Fruit fly (Drosophila melanogaster) whole organism, embryonic: ENCODE measurements around the gene Oscillin.

ENCODE experiments used
- Abd-B ChIP-seq: fragments of 200-800 bp; sonication (Bioruptor generic); optimal IDR thresholded peaks from 2 replicates; lab custom pipeline; 2018; ENCODE audit warnings: missing biosample characterization, mild to moderate bottlenecking, missing genetic modification characterization, moderate library complexity
- Antp ChIP-seq: fragments of 200-800 bp; sonication (Bioruptor generic); optimal IDR thresholded peaks from 3 replicates; lab custom pipeline; 2016; ENCODE audit warnings: missing biosample characterization, missing genetic modification characterization
- Bgb ChIP-seq: fragments of 200-800 bp; sonication (Bioruptor generic); IDR thresholded peaks from 2 replicates; pipeline ENCODE4 v1.3.6; 2022; ENCODE audit warnings: missing biosample characterization, missing genetic modification characterization; ENCODE audit not compliant: partially characterized antibody
- CG10147 ChIP-seq: fragments of 200-800 bp; sonication (Bioruptor generic); optimal IDR thresholded peaks from 2 replicates; lab custom pipeline; 2019; ENCODE audit warnings: missing biosample characterization, mild to moderate bottlenecking, missing genetic modification characterization, moderate library complexity
- CG10654 ChIP-seq: fragments of 200-800 bp; sonication (Bioruptor generic); optimal IDR thresholded peaks from 2 replicates; lab custom pipeline; 2016; ENCODE audit warnings: missing biosample characterization, missing genetic modification characterization
- CG12299 ChIP-seq: fragments of 200-800 bp; sonication (Bioruptor generic); optimal IDR thresholded peaks from 2 replicates; lab custom pipeline; 2018; ENCODE audit warnings: missing biosample characterization, mild to moderate bottlenecking, missing genetic modification characterization
- CG13424 ChIP-seq: fragments of 200-800 bp; sonication (Bioruptor generic); optimal IDR thresholded peaks from 2 replicates; lab custom pipeline; 2019; ENCODE audit warnings: missing biosample characterization, mild to moderate bottlenecking, missing genetic modification characterization, moderate library complexity
- CG13775 ChIP-seq: fragments of 200-800 bp; sonication (Bioruptor generic); optimal IDR thresholded peaks from 3 replicates; lab custom pipeline; 2017; ENCODE audit warnings: missing biosample characterization, mild to moderate bottlenecking, missing genetic modification characterization
- CG15601 ChIP-seq: fragments of 200-800 bp; sonication (Bioruptor generic); optimal IDR thresholded peaks from 3 replicates; lab custom pipeline; 2019; ENCODE audit warnings: missing biosample characterization, mild to moderate bottlenecking, missing genetic modification characterization, moderate library complexity
- CG1792 ChIP-seq: fragments of 200-800 bp; sonication (Bioruptor generic); optimal IDR thresholded peaks from 2 replicates; lab custom pipeline; 2016; ENCODE audit warnings: missing biosample characterization, missing genetic modification characterization
- CG18599 ChIP-seq: fragments of 200-800 bp; sonication (Bioruptor generic); optimal IDR thresholded peaks from 3 replicates; lab custom pipeline; 2017; ENCODE audit warnings: missing biosample characterization, missing genetic modification characterization, mild to moderate bottlenecking, moderate library complexity, missing genetic modification reagents
- CG2116 ChIP-seq: fragments of 200-800 bp; sonication (Bioruptor generic); optimal IDR thresholded peaks from 3 replicates; lab custom pipeline; 2018; ENCODE audit warnings: missing biosample characterization, mild to moderate bottlenecking, missing genetic modification characterization
- CG2889 ChIP-seq: fragments of 200-800 bp; sonication (Bioruptor generic); IDR thresholded peaks from 3 replicates; pipeline ENCODE4 v1.3.6; 2022; ENCODE audit warnings: missing biosample characterization, missing genetic modification characterization
- CG4328 ChIP-seq: fragments of 200-800 bp; sonication (Bioruptor generic); optimal IDR thresholded peaks from 3 replicates; lab custom pipeline; 2017; ENCODE audit warnings: missing biosample characterization, missing genetic modification reagents, missing genetic modification characterization
- CG4360 ChIP-seq: fragments of 200-800 bp; sonication (Bioruptor generic); IDR thresholded peaks from 2 replicates; pipeline ENCODE4 v1.3.6; 2022; ENCODE audit warnings: missing biosample characterization, missing genetic modification characterization
- CG4424 ChIP-seq: fragments of 200-800 bp; sonication (Bioruptor generic); optimal IDR thresholded peaks from 3 replicates; lab custom pipeline; 2016; ENCODE audit warnings: missing biosample characterization, missing genetic modification characterization
- CG6254 ChIP-seq: fragments of 200-800 bp; sonication (Bioruptor generic); optimal IDR thresholded peaks from 3 replicates; lab custom pipeline; 2017; ENCODE audit warnings: mild to moderate bottlenecking, missing biosample characterization, missing genetic modification reagents, missing genetic modification characterization
- CG7839 ChIP-seq: fragments of 200-800 bp; sonication (Bioruptor generic); optimal IDR thresholded peaks from 3 replicates; lab custom pipeline; 2018; ENCODE audit warnings: missing biosample characterization, mild to moderate bottlenecking, missing genetic modification characterization, moderate library complexity
- CG9437 ChIP-seq: fragments of 200-800 bp; sonication (Bioruptor generic); optimal IDR thresholded peaks from 2 replicates; lab custom pipeline; 2018; ENCODE audit warnings: missing biosample characterization, mild to moderate bottlenecking, missing genetic modification characterization
- CG9817 ChIP-seq: fragments of 200-800 bp; sonication (Bioruptor generic); optimal IDR thresholded peaks from 2 replicates; lab custom pipeline; 2018; ENCODE audit warnings: missing biosample characterization, mild to moderate bottlenecking, missing genetic modification characterization, moderate library complexity
- D ChIP-seq, 2 experiments: fragments of 200-800 bp in 1 of 2; fragments of >200 bp in 1 of 2; sonication (Bioruptor generic) in 1 of 2; optimal IDR thresholded peaks; 2 replicates in 1 of 2; 3 replicates in 1 of 2; lab custom pipeline; 2017; ENCODE audit warnings: mild to moderate bottlenecking in 1 of 2, missing biosample characterization in 1 of 2, missing genetic modification characterization in 1 of 2, missing genetic modification reagents in 1 of 2
- Dbx ChIP-seq: fragments of 200-800 bp; sonication (Bioruptor generic); IDR thresholded peaks from 3 replicates; pipeline ENCODE4 v1.3.6; 2022; ENCODE audit warnings: missing biosample characterization, missing genetic modification characterization
- Dp ChIP-seq: fragments of 200-800 bp; sonication (Bioruptor generic); optimal IDR thresholded peaks from 2 replicates; lab custom pipeline; 2018; ENCODE audit warnings: missing biosample characterization, mild to moderate bottlenecking, missing genetic modification characterization, moderate library complexity
- Dref ChIP-seq: fragments of 200-800 bp; sonication (Bioruptor generic); IDR thresholded peaks from 2 replicates; pipeline ENCODE4 v1.3.6; 2022; ENCODE audit warnings: missing biosample characterization, missing genetic modification characterization
- Fer2 ChIP-seq: fragments of 200-800 bp; sonication (Bioruptor generic); optimal IDR thresholded peaks from 2 replicates; lab custom pipeline; 2018; ENCODE audit warnings: missing biosample characterization, mild to moderate bottlenecking, missing genetic modification characterization, moderate library complexity
- Hmr ChIP-seq: fragments of 200-800 bp; sonication (Bioruptor generic); optimal IDR thresholded peaks from 3 replicates; lab custom pipeline; 2017; ENCODE audit warnings: mild to moderate bottlenecking, missing biosample characterization, missing genetic modification reagents, missing genetic modification characterization
- Kr ChIP-seq: fragments of 200-800 bp; sonication (Bioruptor generic); optimal IDR thresholded peaks from 2 replicates; lab custom pipeline; 2017; ENCODE audit warnings: missing biosample characterization, mild to moderate bottlenecking, missing genetic modification characterization
- Nf-YB ChIP-seq: fragments of 200-800 bp; sonication (Bioruptor generic); optimal IDR thresholded peaks from 3 replicates; lab custom pipeline; 2019; ENCODE audit warnings: missing biosample characterization, mild to moderate bottlenecking, missing genetic modification characterization, moderate library complexity
- Six4 ChIP-seq: fragments of 200-800 bp; sonication (Bioruptor generic); optimal IDR thresholded peaks from 2 replicates; lab custom pipeline; 2016; ENCODE audit warnings: missing biosample characterization, missing genetic modification characterization
- Sox102F ChIP-seq: fragments of 200-800 bp; sonication (Bioruptor generic); optimal IDR thresholded peaks from 2 replicates; lab custom pipeline; 2018; ENCODE audit warnings: missing biosample characterization, mild to moderate bottlenecking, missing genetic modification characterization, moderate library complexity
- Sry-δ ChIP-seq: fragments of 200-800 bp; sonication (Bioruptor generic); optimal IDR thresholded peaks from 2 replicates; lab custom pipeline; 2016; ENCODE audit warnings: missing biosample characterization, missing genetic modification characterization
- abd-A ChIP-seq: fragments of 200-800 bp; sonication (Bioruptor generic); optimal IDR thresholded peaks from 3 replicates; lab custom pipeline; 2019; ENCODE audit warnings: missing biosample characterization, mild to moderate bottlenecking, missing genetic modification characterization, moderate library complexity
- bcd ChIP-seq: fragments of 200-800 bp; sonication (Bioruptor generic); optimal IDR thresholded peaks from 2 replicates; lab custom pipeline; 2017; ENCODE audit warnings: missing biosample characterization, mild to moderate bottlenecking, missing genetic modification characterization
- bsh ChIP-seq, 2 experiments: fragments of 200-800 bp; sonication (Bioruptor generic); optimal IDR thresholded peaks; 2 replicates each; lab custom pipeline; 2017 to 2018; ENCODE audit warnings: mild to moderate bottlenecking in 2 of 2, missing biosample characterization in 2 of 2, missing genetic modification characterization in 2 of 2, moderate library complexity in 1 of 2
- dati ChIP-seq: fragments of 200-800 bp; sonication (Bioruptor generic); IDR thresholded peaks from 2 replicates; pipeline ENCODE4 v1.3.6; 2022; ENCODE audit warnings: missing biosample characterization, missing genetic modification characterization
- fu2 ChIP-seq: fragments of 200-800 bp; sonication (Bioruptor generic); optimal IDR thresholded peaks from 2 replicates; lab custom pipeline; 2016; ENCODE audit warnings: missing biosample characterization, missing genetic modification characterization
- gsb-n ChIP-seq: fragments of 200-800 bp; sonication (Bioruptor generic); optimal IDR thresholded peaks from 3 replicates; lab custom pipeline; 2018; ENCODE audit warnings: missing biosample characterization, mild to moderate bottlenecking, missing genetic modification characterization
- lola ChIP-seq, 3 experiments: fragments of >200 bp in 2 of 3; fragments of 200-800 bp in 1 of 3; sonication (Bioruptor generic) in 1 of 3; optimal IDR thresholded peaks; 2 replicates each; lab custom pipeline; 2017 to 2019; ENCODE audit warnings: missing biosample characterization in 3 of 3, missing genetic modification characterization in 3 of 3, mild to moderate bottlenecking in 1 of 3, moderate library complexity in 1 of 3
- mam ChIP-seq: fragments of 200-800 bp; sonication (Bioruptor generic); optimal IDR thresholded peaks from 3 replicates; lab custom pipeline; 2016; ENCODE audit warnings: missing biosample characterization, missing genetic modification characterization
- pzg ChIP-seq: fragments of 200-800 bp; sonication (Bioruptor generic); optimal IDR thresholded peaks from 3 replicates; lab custom pipeline; 2018; ENCODE audit warnings: missing biosample characterization, mild to moderate bottlenecking, missing genetic modification characterization, moderate library complexity
- repo ChIP-seq: fragments of 200-800 bp; sonication (Bioruptor generic); optimal IDR thresholded peaks from 2 replicates; lab custom pipeline; 2016; ENCODE audit warnings: missing biosample characterization, missing genetic modification characterization
- ro ChIP-seq: fragments of 200-800 bp; sonication (Bioruptor generic); IDR thresholded peaks from 2 replicates; pipeline ENCODE4 v1.3.6; 2022; ENCODE audit warnings: missing biosample characterization, missing genetic modification characterization
- sd ChIP-seq: fragments of 200-800 bp; sonication (Bioruptor generic); optimal IDR thresholded peaks from 3 replicates; lab custom pipeline; 2018; ENCODE audit warnings: missing biosample characterization, mild to moderate bottlenecking, missing genetic modification characterization, moderate library complexity
- sisA ChIP-seq: fragments of 200-800 bp; sonication (Bioruptor generic); IDR thresholded peaks from 2 replicates; pipeline ENCODE4 v1.3.6; 2022; ENCODE audit warnings: missing biosample characterization, missing genetic modification characterization
- tgo ChIP-seq: fragments of 200-800 bp; sonication (Bioruptor generic); IDR thresholded peaks from 3 replicates; pipeline ENCODE4 v1.3.6; 2022; ENCODE audit warnings: missing biosample characterization, missing genetic modification characterization
- tll ChIP-seq, 2 experiments: fragments of 200-800 bp in 1 of 2; fragments of >200 bp in 1 of 2; sonication (Bioruptor generic) in 1 of 2; optimal IDR thresholded peaks; 2 replicates each; lab custom pipeline; 2017 to 2019; ENCODE audit warnings: missing biosample characterization in 2 of 2, missing genetic modification characterization in 2 of 2, mild to moderate bottlenecking in 1 of 2, moderate library complexity in 1 of 2
- zen ChIP-seq: fragments of 200-800 bp; sonication (Bioruptor generic); optimal IDR thresholded peaks from 3 replicates; lab custom pipeline; 2018; ENCODE audit warnings: missing biosample characterization, mild to moderate bottlenecking, missing genetic modification characterization, moderate library complexity
- zfh2 ChIP-seq: fragments of 200-800 bp; sonication (Bioruptor generic); optimal IDR thresholded peaks from 2 replicates; lab custom pipeline; 2016; ENCODE audit warnings: missing biosample characterization, missing genetic modification characterization

Oscillin gene

DNA sequence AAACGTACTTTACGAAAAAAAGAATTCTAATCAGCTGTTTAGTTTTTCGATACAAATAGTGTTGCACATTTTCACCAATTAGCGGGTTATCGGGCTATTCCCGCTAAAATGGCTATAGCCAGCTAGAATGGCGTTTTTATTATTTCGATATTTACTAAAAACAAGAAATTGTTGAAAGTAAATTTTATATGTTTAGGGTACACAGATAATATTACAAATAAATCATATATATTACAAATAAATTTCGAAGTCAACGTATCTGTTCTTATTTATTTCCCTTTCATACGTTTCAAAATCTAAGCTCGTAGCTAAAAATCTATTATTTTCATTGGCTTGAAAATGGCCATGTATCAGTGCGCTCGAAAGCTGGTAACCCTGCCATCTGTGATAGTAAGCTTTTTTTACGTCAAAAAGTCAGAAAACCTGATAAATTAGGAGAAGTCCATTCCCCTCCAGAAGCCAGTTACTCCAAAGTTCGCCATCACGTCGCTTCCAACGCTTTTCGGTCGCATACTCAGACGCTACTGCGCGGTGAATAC, 27.0 kb upstream of the Oscillin start, which contains the start of the genes CG7382 and cl (continued):
- TF ChIP-seq bcd (GFP tag; lab: Kevin White, UChicago) (peak; percentile 44), zen (peak; percentile 42), CG10147 (GFP tag; lab: Kevin White, UChicago) (peak; percentile 26), Antp (peak; percentile 9), Bgb (GFP tag; lab: Robert Waterston, UW) (no peak; the same call in 1 of the 2 replicates), CG7839 (tag; lab: Kevin White, UChicago) (peak; percentile 55), CG6254 (GFP tag; lab: Kevin White, UChicago) (no peak), zfh2 (GFP tag; lab: Kevin White, UChicago) (peak; percentile 25), tll (GFP tag; optimal IDR thresholded peaks at IDR 0.05; lab: Kevin White, UChicago) (peak; percentile 21 to 53), ro (GFP tag; lab: Robert Waterston, UW) (no peak), CG1792 (GFP tag; lab: Kevin White, UChicago) (no peak), Abd-B (GFP tag; lab: Kevin White, UChicago) (peak; percentile 81), lola (GFP tag; optimal IDR thresholded peaks at IDR 0.05; lab: Kevin White, UChicago) (peak in 1 of 3 experiments; percentile 54), sd (peak; percentile 59), CG10654 (GFP tag; lab: Kevin White, UChicago) (peak; percentile 36), repo (GFP tag; lab: Kevin White, UChicago) (no peak), CG18599 (GFP tag; lab: Kevin White, UChicago) (peak; percentile 36), CG12299 (tag; lab: Kevin White, UChicago) (peak; percentile 7), Nf-YB (GFP tag; lab: Kevin White, UChicago) (peak; percentile 15), fu2 (GFP tag; lab: Kevin White, UChicago) (no peak), CG9437 (GFP tag; lab: Kevin White, UChicago) (peak; percentile 98), CG13424 (peak; percentile 73), dati (GFP tag; lab: Robert Waterston, UW) (no peak), gsb-n (tag; lab: Kevin White, UChicago) (no peak), CG2116 (GFP tag; lab: Kevin White, UChicago) (peak; percentile 64), Kr (no peak), tgo (GFP tag; lab: Robert Waterston, UW) (no peak), CG15601 (tag; lab: Kevin White, UChicago) (peak; percentile 61), mam (GFP tag; lab: Kevin White, UChicago) (peak; percentile 16), Hmr (no peak), D (optimal IDR thresholded peaks at IDR 0.05; lab: Kevin White, UChicago) (no peak), D (GFP tag; optimal IDR thresholded peaks at IDR 0.05; lab: Kevin White, UChicago) (no peak), CG4424 (GFP tag; lab: Kevin White, UChicago) (peak; percentile 48), Dp (GFP tag; lab: Kevin White, UChicago) (peak; percentile 4), Fer2 (tag; lab: Kevin White, UChicago) (peak; percentile 9), bsh (GFP tag; optimal IDR thresholded peaks at IDR 0.05; lab: Kevin White, UChicago) (no peak), Dbx (GFP tag; lab: Robert Waterston, UW) (0 out of 3 replicates have a peak, but pooled peaks have one; percentile 33), pzg (peak; percentile 50), Six4 (no peak), CG13775 (GFP tag; lab: Kevin White, UChicago) (peak; percentile 47), abd-A (tag; lab: Kevin White, UChicago) (no peak), CG4328 (peak; percentile 18), CG4360 (0 out of 2 replicates have a peak, but pooled peaks have one; percentile 38), Sry-δ (peak; percentile 18), CG2889 (GFP tag; lab: Robert Waterston, UW) (no peak), sisA (peak; percentile 43), Sox102F (GFP tag; lab: Kevin White, UChicago) (no peak), CG9817 (tag; lab: Kevin White, UChicago) (peak; percentile 34), Dref (GFP tag; lab: Robert Waterston, UW) (peak; percentile 59)
